Fruit fly (Drosophila melanogaster): ENCODE measurements around the gene CG33995.

CG33995 gene

dm6 chr2L:4998571-4999191, 44.4 kb upstream of the CG33995 start (continued):
- TF ChIP-seq CG2712 (tag; optimal IDR thresholded peaks at IDR 0.05) (no peak), sens (GFP tag) (no peak), CG12219 (GFP tag; optimal IDR thresholded peaks at IDR 0.05) (no peak), onecut (GFP tag; IDR thresholded peaks at IDR 0.05) (no peak), CG17359 (tag; optimal IDR thresholded peaks at IDR 0.05) (no peak), exex (tag; optimal IDR thresholded peaks at IDR 0.05) (peak; percentile 95), CG31365 (tag; optimal IDR thresholded peaks at IDR 0.05) (no peak), CG34422 (GFP tag; IDR thresholded peaks at IDR 0.05) (no peak), CG2889 (GFP tag; IDR thresholded peaks at IDR 0.05) (no peak), CkIIα-i1 (GFP tag; IDR thresholded peaks at IDR 0.05) (no peak), mirr (GFP tag; optimal IDR thresholded peaks at IDR 0.05) (peak; percentile 47), GATAe (GFP tag; conservative IDR thresholded peaks at IDR 0.05) (0 out of 2 replicates have a peak, but pooled peaks have one; percentile 29), CG14667 (GFP tag; IDR thresholded peaks at IDR 0.05) (no peak), esg (GFP tag; conservative IDR thresholded peaks at IDR 0.05) (no peak), CG11723 (GFP tag; optimal IDR thresholded peaks at IDR 0.05) (no peak), CG6854 (GFP tag; optimal IDR thresholded peaks at IDR 0.05) (no peak), CG12391 (tag; optimal IDR thresholded peaks at IDR 0.05) (no peak), NfI (GFP tag; optimal IDR thresholded peaks at IDR 0.05) (no peak), CG1024 (GFP tag; IDR thresholded peaks at IDR 0.05) (no peak), NC2α (GFP tag; optimal IDR thresholded peaks at IDR 0.05) (no peak), CG10462 (GFP tag; optimal IDR thresholded peaks at IDR 0.05) (no peak), Nf-YA (GFP tag; IDR thresholded peaks at IDR 0.05) (no peak), cg (GFP tag; optimal IDR thresholded peaks at IDR 0.05) (no peak), eve (GFP tag; optimal IDR thresholded peaks at IDR 0.05) (peak in 1 of 2 experiments; percentile 37), D19A (tag; optimal IDR thresholded peaks at IDR 0.05) (peak; percentile 86), sd (tag; optimal IDR thresholded peaks at IDR 0.05) (peak; percentile 63), sug (tag; optimal IDR thresholded peaks at IDR 0.05) (peak; percentile 40)

dm6 chr2L:4999389-5000032, 43.6 kb upstream of the CG33995 start:
- TF ChIP-seq danr (GFP tag; IDR thresholded peaks at IDR 0.05) (0 out of 2 replicates have a peak, but pooled peaks have one; percentile 30), CG1024 (GFP tag; IDR thresholded peaks at IDR 0.05) (peak; percentile 73; the same call in 1 of the 2 replicates), CG7556 (GFP tag; optimal IDR thresholded peaks at IDR 0.05) (peak; percentile 27), CG18599 (GFP tag; optimal IDR thresholded peaks at IDR 0.05) (peak; percentile 78), Oli (tag; optimal IDR thresholded peaks at IDR 0.05) (peak; percentile 74), Stat92E (GFP tag; optimal IDR thresholded peaks at IDR 0.05) (no peak), TFAM (GFP tag; optimal IDR thresholded peaks at IDR 0.05) (no peak), Tbp (GFP tag; optimal IDR thresholded peaks at IDR 0.05) (no peak), CG11398 (GFP tag; optimal IDR thresholded peaks at IDR 0.05) (no peak), gfzf (GFP tag; optimal IDR thresholded peaks at IDR 0.05) (no peak), CG9437 (GFP tag; optimal IDR thresholded peaks at IDR 0.05) (no peak), Poxn (GFP tag; IDR thresholded peaks at IDR 0.05) (no peak), B-H1 (GFP tag; IDR thresholded peaks at IDR 0.05) (peak; percentile 69), CG1603 (tag; optimal IDR thresholded peaks at IDR 0.05) (peak; percentile 75), CG2678 (tag; optimal IDR thresholded peaks at IDR 0.05) (peak; percentile 77), CG14667 (GFP tag; IDR thresholded peaks at IDR 0.05) (peak; percentile 65), inv (GFP tag; IDR thresholded peaks at IDR 0.05; ENCODE audit: partially characterized antibody) (no peak), CG15479 (GFP tag; optimal IDR thresholded peaks at IDR 0.05) (no peak), CG12769 (tag; optimal IDR thresholded peaks at IDR 0.05) (peak; percentile 76), nerfin-1 (tag; optimal IDR thresholded peaks at IDR 0.05) (peak; percentile 4), cad (GFP tag; optimal IDR thresholded peaks at IDR 0.05) (no peak), Atf3 (GFP tag; optimal IDR thresholded peaks at IDR 0.05) (no peak), CG31388 (GFP tag; optimal IDR thresholded peaks at IDR 0.05) (peak; percentile 24), amos (GFP tag; IDR thresholded peaks at IDR 0.05; ENCODE audit: partially characterized antibody) (no peak)

All from whole organism, embryonic.